Worm (Caenorhabditis elegans): ENCODE measurements around the gene puf-9.

The puf-9 gene

ce11 chrX:5820880-5821279, 20.5 kb upstream of the puf-9 start:
- 0 out of 2 replicates have a peak, but pooled peaks have one; percentile 32 for TF ChIP-seq nfyb-1 (GFP tag; IDR thresholded peaks at IDR 0.05)
- no peak for TF ChIP-seq F37B4.10 (GFP tag; IDR thresholded peaks at IDR 0.05)
- TF ChIP-seq zfh-2 (GFP tag; conservative IDR thresholded peaks at IDR 0.05) = peak; percentile 80

ce11 chrX:5821842-5822241, 19.6 kb upstream of the puf-9 start, which contains the start of gene hbl-1:
Gene hbl-1, plus strand, starts transcription at chrX:5822142.
- TF ChIP-seq rec-8 (tag; optimal IDR thresholded peaks at IDR 0.05) = no peak

- TF ChIP-seq dox-1 (GFP tag; IDR thresholded peaks at IDR 0.05) (no peak), attf-3 (GFP tag; conservative IDR thresholded peaks at IDR 0.05) (no peak), tbp1 (GFP tag; optimal IDR thresholded peaks at IDR 0.05) (no peak), F10E7.11 (tag; optimal IDR thresholded peaks at IDR 0.05) (no peak), hrde-1 (tag; optimal IDR thresholded peaks at IDR 0.05; ENCODE audit: borderline replicate concordance) (no peak), ztf-25 (GFP tag; IDR thresholded peaks at IDR 0.05) (no peak), F57A8.1 (GFP tag; optimal IDR thresholded peaks at IDR 0.05) (no peak)
These were observed 14.4 kb upstream of the puf-9 start for ce11 chrX:5826976-5827375.

- no peak for TF ChIP-seq gei-17 (GFP tag; optimal IDR thresholded peaks at IDR 0.05)
- TF ChIP-seq athp-1 (tag; optimal IDR thresholded peaks at IDR 0.05) = no peak
- TF ChIP-seq nhr-179 (tag; optimal IDR thresholded peaks at IDR 0.05) = no peak
These were observed 13.3 kb upstream of the puf-9 start for ce11 chrX:5828085-5828484.

- TF ChIP-seq rcor-1 (GFP tag; IDR thresholded peaks at IDR 0.05) (no peak), Y67H2A.10 (GFP tag; conservative IDR thresholded peaks at IDR 0.05) (no peak), nhr-80 (tag; optimal IDR thresholded peaks at IDR 0.05) (peak; percentile 40)
These were observed 12.2 kb upstream of the puf-9 start, which contains the start of gene acp-5 for ce11 chrX:5829175-5829574. Gene acp-5, plus strand, starts transcription at chrX:5829435.

ce11 chrX:5831827-5832226, 9.6 kb upstream of the puf-9 start:
- no peak for TF ChIP-seq hlh-12 (tag; optimal IDR thresholded peaks at IDR 0.05)
- TF ChIP-seq nhr-80 (tag; optimal IDR thresholded peaks at IDR 0.05) = peak; percentile 19

- TF ChIP-seq nhr-80 (tag; optimal IDR thresholded peaks at IDR 0.05) (peak; percentile 30), F10E7.11 (tag; optimal IDR thresholded peaks at IDR 0.05) (no peak)
These were observed 6.6 kb upstream of the puf-9 start, which contains the start of gene F13D11.4 for ce11 chrX:5834581-5835481. Gene F13D11.4, minus strand, starts transcription at chrX:5834805.

- TF ChIP-seq hsf-1 (GFP tag; IDR thresholded peaks at IDR 0.05) (no peak), madf-8 (GFP tag; conservative IDR thresholded peaks at IDR 0.05) (no peak), pha-4 (tag; optimal IDR thresholded peaks at IDR 0.05) (no peak)
These were observed 4.9 kb upstream of the puf-9 start for ce11 chrX:5836527-5836926.

ce11 chrX:5837035-5837434, 4.4 kb upstream of the puf-9 start:
- TF ChIP-seq D2030.7 (GFP tag; IDR thresholded peaks at IDR 0.05) = no peak
- no peak for TF ChIP-seq somi-1 (GFP tag; optimal IDR thresholded peaks at IDR 0.05)
- no peak for TF ChIP-seq sdz-38 (tag; optimal IDR thresholded peaks at IDR 0.05)
- TF ChIP-seq mxl-1 (tag; optimal IDR thresholded peaks at IDR 0.05) = no peak
- no peak for TF ChIP-seq nhr-179 (tag; optimal IDR thresholded peaks at IDR 0.05)
- no peak for TF ChIP-seq rpc-1 (optimal IDR thresholded peaks at IDR 0.05)
- no peak for TF ChIP-seq rpc-1 (tag; optimal IDR thresholded peaks at IDR 0.05)
- no peak for TF ChIP-seq hsf-1 (GFP tag; IDR thresholded peaks at IDR 0.05)
- no peak for TF ChIP-seq madf-8 (GFP tag; conservative IDR thresholded peaks at IDR 0.05)
- no peak for TF ChIP-seq hrde-1 (tag; optimal IDR thresholded peaks at IDR 0.05; ENCODE audit: borderline replicate concordance)
- TF ChIP-seq chd-7 (tag; optimal IDR thresholded peaks at IDR 0.05) = no peak
- TF ChIP-seq nhr-80 (tag; optimal IDR thresholded peaks at IDR 0.05) = no peak
- no peak for TF ChIP-seq hlh-12 (tag; optimal IDR thresholded peaks at IDR 0.05)
- no peak for TF ChIP-seq nfya-2 (GFP tag; IDR thresholded peaks at IDR 0.05)
- TF ChIP-seq snpc-3.4 (tag; optimal IDR thresholded peaks at IDR 0.05) = no peak
- no peak for TF ChIP-seq cebp-1 (GFP tag; IDR thresholded peaks at IDR 0.05)
- TF ChIP-seq cebp-1 (tag; optimal IDR thresholded peaks at IDR 0.05) = no peak
